Worm (Caenorhabditis elegans) whole organism, midembryonic: Measurements from ENCODE around the gene lgmn-1.

Experiments
- cog-1 ChIP-seq: sonication (generic microtip); optimal IDR thresholded peaks from 2 replicates; lab custom pipeline; 2016; ENCODE audit warnings: missing genetic modification characterization, missing compliant biosample characterization
- flt-1 ChIP-seq: fragments of 200-800 bp; sonication (Bioruptor generic); IDR thresholded peaks from 2 replicates; pipeline ENCODE4 v1.3.6; 2022; ENCODE audit warnings: missing genetic modification characterization, missing compliant biosample characterization
- klf-2 ChIP-seq: fragments of 200-800 bp; sonication (Bioruptor generic); conservative IDR thresholded peaks from 2 replicates; pipeline ENCODE4 v1.3.6; 2022; ENCODE audit warnings: missing genetic modification reagents, missing genetic modification characterization, missing compliant biosample characterization
- ref-1 ChIP-seq: fragments of 200-800 bp; sonication (Bioruptor generic); conservative IDR thresholded peaks from 2 replicates; pipeline ENCODE4 v1.3.6; 2022; ENCODE audit warnings: missing genetic modification reagents, missing genetic modification characterization, missing compliant biosample characterization
- ztf-29 ChIP-seq: fragments of 200-800 bp; sonication (Bioruptor generic); IDR thresholded peaks from 2 replicates; pipeline ENCODE4 v1.3.6; 2022; ENCODE audit warnings: missing genetic modification reagents, missing genetic modification characterization, missing compliant biosample characterization

DNA sequence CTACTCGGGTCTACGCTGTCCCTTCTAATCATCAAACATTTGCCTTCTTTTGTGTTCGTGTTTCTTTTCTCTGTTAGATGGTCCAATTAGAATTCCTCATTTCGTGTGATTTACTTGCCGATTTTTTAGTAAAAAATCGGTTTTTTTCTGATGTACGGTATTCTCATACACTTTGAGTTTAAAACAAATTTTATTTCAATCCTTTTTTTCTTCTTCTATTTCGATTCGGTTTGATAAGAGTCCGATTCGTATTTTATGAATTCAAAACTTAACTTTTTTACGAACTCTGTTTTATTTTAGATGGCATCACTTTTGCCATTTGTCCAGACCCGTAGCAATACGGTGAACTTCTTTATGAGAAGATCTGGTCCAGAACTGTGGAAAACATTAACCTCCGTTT lies 50.3 kb downstream of the lgmn-1 start, which contains the start of gene mrps-5:
- TF ChIP-seq klf-2 (GFP tag; lab: Robert Waterston, UW) (no peak), ref-1 (GFP tag; lab: Robert Waterston, UW) (no peak), ztf-29 (GFP tag; lab: Robert Waterston, UW) (no peak), flt-1 (no peak), cog-1 (tag; lab: Kevin White, UChicago) (no peak)
